Worm (Caenorhabditis elegans): ENCODE data around the gene K07D4.2.

DNA sequence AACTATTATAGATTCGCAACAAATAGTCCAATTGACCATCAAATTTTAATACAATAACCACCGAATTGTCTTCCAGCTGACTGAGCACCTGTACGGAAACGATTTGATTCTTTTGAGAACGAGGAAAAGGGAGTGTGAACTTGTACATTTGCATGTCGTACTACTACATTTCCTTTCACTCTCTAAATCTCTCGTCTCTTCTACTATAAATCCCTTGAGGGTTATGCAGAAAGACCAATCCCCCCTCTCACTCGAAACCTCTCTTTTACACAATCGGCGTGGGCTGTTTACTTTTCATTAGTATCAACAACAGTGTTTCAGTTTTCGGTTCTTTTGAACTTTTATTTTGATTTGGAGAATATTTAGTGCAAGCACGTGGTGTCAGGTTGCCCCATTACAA lies 43.2 kb downstream of the K07D4.2 start:
- TF ChIP-seq nhr-11 (tag; optimal IDR thresholded peaks at IDR 0.05): no peak
- no peak for TF ChIP-seq tbx-7 (tag; optimal IDR thresholded peaks at IDR 0.05)

Data from whole organism, late embryonic.